Worm (Caenorhabditis elegans) whole organism, early embryonic: ENCODE results near the gene sut-1.

Experiments
- B0310.2 ChIP-seq: sonication (generic microtip); optimal IDR thresholded peaks from 2 replicates; lab custom pipeline; 2016; ENCODE audit warnings: mild to moderate bottlenecking, missing genetic modification characterization, missing compliant biosample characterization
- F13C5.2 ChIP-seq: sonication (generic microtip); optimal IDR thresholded peaks from 2 replicates; lab custom pipeline; 2017; ENCODE audit warnings: mild to moderate bottlenecking, missing genetic modification characterization, inconsistent platforms, missing compliant biosample characterization
- aly-1 ChIP-seq: sonication (generic microtip); optimal IDR thresholded peaks from 2 replicates; lab custom pipeline; 2016; ENCODE audit warnings: missing genetic modification characterization, missing compliant biosample characterization
- ama-1 ChIP-seq: fragments of 150-350 bp; optimal IDR thresholded peaks from 2 replicates; lab custom pipeline; 2014
- ceh-13 ChIP-seq: fragments of 200-800 bp; sonication (Bioruptor generic); optimal IDR thresholded peaks from 2 replicates; lab custom pipeline; 2018; ENCODE audit warnings: mild to moderate bottlenecking, missing genetic modification characterization, missing compliant biosample characterization
- ceh-36 ChIP-seq: sonication (generic microtip); optimal IDR thresholded peaks from 2 replicates; lab custom pipeline; 2016; ENCODE audit warnings: missing genetic modification characterization, inconsistent platforms, missing compliant biosample characterization
- ets-7 ChIP-seq: sonication (generic microtip); optimal IDR thresholded peaks from 2 replicates; lab custom pipeline; 2016; ENCODE audit warnings: missing genotype, missing genetic modification characterization, missing compliant biosample characterization
- flt-1 ChIP-seq: fragments of 200-800 bp; sonication (Bioruptor generic); IDR thresholded peaks from 2 replicates; pipeline ENCODE4 v1.3.6; 2022; ENCODE audit warnings: missing genetic modification characterization, missing compliant biosample characterization
- hmbx-1 ChIP-seq: sonication (generic microtip); optimal IDR thresholded peaks from 2 replicates; lab custom pipeline; 2016; ENCODE audit warnings: mild to moderate bottlenecking, missing genetic modification characterization, missing compliant biosample characterization
- hmg-4 ChIP-seq: fragments of 200-800 bp; sonication (Bioruptor generic); optimal IDR thresholded peaks from 2 replicates; lab custom pipeline; 2018; ENCODE audit warnings: mild to moderate bottlenecking, missing genetic modification characterization, missing compliant biosample characterization
- hnd-1 ChIP-seq: sonication (generic microtip); optimal IDR thresholded peaks from 2 replicates; lab custom pipeline; 2016; ENCODE audit warnings: missing genetic modification characterization, missing compliant biosample characterization
- pes-1 ChIP-seq: fragments of 200-800 bp; sonication (Bioruptor generic); IDR thresholded peaks from 2 replicates; pipeline ENCODE4 v1.3.6; 2022; ENCODE audit warnings: missing genetic modification reagents, missing genetic modification characterization, missing compliant biosample characterization
- scrt-1 ChIP-seq: fragments of 200-800 bp; sonication (Bioruptor generic); IDR thresholded peaks from 2 replicates; pipeline ENCODE4 v1.3.6; 2022; ENCODE audit warnings: missing genetic modification characterization, missing compliant biosample characterization
- sea-1 ChIP-seq: fragments of 200-800 bp; sonication (Bioruptor generic); conservative IDR thresholded peaks from 2 replicates; pipeline ENCODE4 v1.3.6; 2022; ENCODE audit warnings: missing genetic modification characterization, missing compliant biosample characterization
- tbx-11 ChIP-seq: fragments of 200-800 bp; sonication (Bioruptor generic); IDR thresholded peaks from 2 replicates; pipeline ENCODE4 v1.3.6; 2022; ENCODE audit warnings: missing genetic modification characterization, missing compliant biosample characterization
- tbx-37 ChIP-seq: fragments of 200-800 bp; sonication (Bioruptor generic); conservative IDR thresholded peaks from 2 replicates; pipeline ENCODE4 v1.3.6; 2022; ENCODE audit warnings: missing genetic modification reagents, missing genetic modification characterization, missing compliant biosample characterization
- tra-4 ChIP-seq: sonication (generic microtip); optimal IDR thresholded peaks from 2 replicates; lab custom pipeline; 2017; ENCODE audit warnings: missing genetic modification characterization, missing compliant biosample characterization

Gene sut-1

DNA sequence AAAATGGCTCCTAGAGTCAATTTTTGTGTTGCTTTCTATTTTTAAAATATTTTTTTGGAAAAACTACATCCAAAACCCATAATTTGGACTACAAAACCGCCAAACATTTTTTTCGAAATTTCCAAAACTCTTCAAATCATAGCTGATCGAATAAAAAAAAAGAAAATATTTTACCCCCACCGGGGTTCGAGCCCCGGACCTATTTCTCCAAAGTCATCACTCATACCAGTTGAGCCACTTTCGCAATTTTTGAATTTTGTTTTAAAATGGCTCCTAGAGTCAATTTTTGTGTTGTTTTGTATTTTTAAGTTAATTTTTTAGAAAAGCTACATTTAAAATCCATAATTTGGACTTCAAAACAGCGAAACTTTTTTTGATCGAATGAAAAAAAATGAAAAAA, 37.5 kb downstream of the sut-1 start:
- TF ChIP-seq ama-1 (lab: Kevin White, UChicago) (no peak), tra-4 (tag; lab: Kevin White, UChicago) (no peak), flt-1 (no peak), hnd-1 (tag; lab: Kevin White, UChicago) (no peak), ets-7 (tag; lab: Kevin White, UChicago) (no peak), tbx-11 (no peak), sea-1 (GFP tag; lab: Robert Waterston, UW) (no peak), scrt-1 (GFP tag; lab: Robert Waterston, UW) (no peak), aly-1 (tag; lab: Kevin White, UChicago) (no peak), tbx-37 (no peak), hmbx-1 (no peak), pes-1 (GFP tag; lab: Robert Waterston, UW) (no peak), F13C5.2 (tag; lab: Kevin White, UChicago) (no peak), hmg-4 (GFP tag; lab: Kevin White, UChicago) (no peak), ceh-36 (no peak), B0310.2 (tag; lab: Kevin White, UChicago) (no peak), ceh-13 (GFP tag; lab: Kevin White, UChicago) (no peak)

DNA sequence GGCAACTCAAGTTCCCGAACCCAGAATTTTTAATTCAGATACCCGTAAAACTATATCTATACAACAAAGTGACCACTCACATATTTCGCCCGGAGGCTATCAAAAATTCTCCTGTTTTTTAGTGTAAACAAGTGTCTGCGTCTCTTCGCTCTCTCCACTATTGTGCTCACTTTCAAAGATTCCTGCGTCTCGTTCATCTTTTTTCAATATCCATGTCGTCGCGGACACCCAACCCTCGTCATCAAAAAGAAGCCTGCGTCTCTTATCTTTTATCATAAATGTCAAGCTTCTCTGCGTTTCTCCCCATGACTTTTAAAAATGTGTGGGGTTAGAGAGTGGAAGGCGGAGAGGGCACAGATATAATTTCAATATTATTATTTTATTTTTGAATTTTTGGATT, 38.2 kb downstream of the sut-1 start:
- TF ChIP-seq tbx-37 = no peak
- no peak for TF ChIP-seq ets-7 (tag; lab: Kevin White, UChicago)
- no peak for TF ChIP-seq sea-1 (GFP tag; lab: Robert Waterston, UW)
- no peak for TF ChIP-seq ceh-36
- TF ChIP-seq ceh-13 (GFP tag; lab: Kevin White, UChicago) = no peak
- no peak for TF ChIP-seq hmbx-1
- TF ChIP-seq aly-1 (tag; lab: Kevin White, UChicago) = no peak
- no peak for TF ChIP-seq pes-1 (GFP tag; lab: Robert Waterston, UW)
- TF ChIP-seq F13C5.2 (tag; lab: Kevin White, UChicago) = no peak
- no peak for TF ChIP-seq tbx-11
- TF ChIP-seq B0310.2 (tag; lab: Kevin White, UChicago) = no peak
- TF ChIP-seq hmg-4 (GFP tag; lab: Kevin White, UChicago) = no peak

DNA sequence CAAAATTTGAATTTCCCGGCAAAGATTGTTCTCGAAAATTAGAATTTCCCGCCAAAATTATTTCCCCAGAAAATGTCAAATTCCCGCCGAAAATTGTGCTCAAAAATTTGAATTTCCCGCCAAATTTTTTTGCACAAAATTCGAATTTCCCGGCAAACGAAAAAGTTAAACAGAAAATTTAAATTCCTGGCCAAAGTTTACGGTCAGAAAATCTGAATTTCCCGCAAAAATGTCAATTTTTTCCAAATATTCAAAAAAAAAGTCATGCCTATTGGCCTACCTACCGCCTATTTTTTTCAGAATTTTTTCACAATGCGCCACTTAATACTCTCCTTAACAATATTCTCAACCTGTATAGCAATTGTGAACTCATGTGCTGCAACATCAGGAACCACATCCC, 40.2 kb downstream of the sut-1 start, which contains the start of gene K02E7.1:
K02E7.1 (plus strand) TSS at position 301 of the 400 bp plus-strand sequence.
- TF ChIP-seq flt-1 (no peak), ets-7 (tag; lab: Kevin White, UChicago) (no peak), hmg-4 (GFP tag; lab: Kevin White, UChicago) (no peak), F13C5.2 (tag; lab: Kevin White, UChicago) (no peak), tbx-11 (no peak), scrt-1 (GFP tag; lab: Robert Waterston, UW) (no peak), ama-1 (lab: Kevin White, UChicago) (no peak), ceh-13 (GFP tag; lab: Kevin White, UChicago) (no peak), hnd-1 (tag; lab: Kevin White, UChicago) (no peak), aly-1 (tag; lab: Kevin White, UChicago) (no peak), tra-4 (tag; lab: Kevin White, UChicago) (no peak), hmbx-1 (no peak), sea-1 (GFP tag; lab: Robert Waterston, UW) (no peak), B0310.2 (tag; lab: Kevin White, UChicago) (no peak), ceh-36 (no peak), tbx-37 (no peak), pes-1 (GFP tag; lab: Robert Waterston, UW) (no peak)

DNA sequence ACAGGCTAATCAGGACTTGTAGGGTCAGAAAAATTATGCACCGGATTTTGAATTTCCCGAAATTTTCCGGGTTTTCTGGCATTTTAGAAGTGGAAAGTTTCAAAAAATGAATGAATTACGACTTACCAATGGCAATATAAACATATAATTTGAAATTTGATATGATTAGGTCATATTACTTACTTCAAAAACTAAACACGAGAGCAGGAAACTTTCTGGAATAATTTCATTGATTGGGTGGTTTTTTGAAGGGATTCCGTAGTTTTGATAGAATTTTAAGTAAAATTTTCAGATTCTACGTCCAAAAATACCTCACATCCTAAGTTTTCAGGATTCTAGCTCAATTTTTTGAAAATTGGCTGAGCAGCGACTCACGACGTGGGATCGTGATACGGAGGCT, 47.6 kb downstream of the sut-1 start, which contains the start of gene K02E7.11:
K02E7.11 (minus strand) TSS at position 101 of the 400 bp plus-strand sequence.
- TF ChIP-seq ama-1 (lab: Kevin White, UChicago) (no peak), ets-7 (tag; lab: Kevin White, UChicago) (no peak), tbx-11 (no peak), ceh-13 (GFP tag; lab: Kevin White, UChicago) (no peak), pes-1 (GFP tag; lab: Robert Waterston, UW) (no peak), sea-1 (GFP tag; lab: Robert Waterston, UW) (no peak), ceh-36 (no peak), hmbx-1 (no peak), aly-1 (tag; lab: Kevin White, UChicago) (no peak), hmg-4 (GFP tag; lab: Kevin White, UChicago) (no peak)

DNA sequence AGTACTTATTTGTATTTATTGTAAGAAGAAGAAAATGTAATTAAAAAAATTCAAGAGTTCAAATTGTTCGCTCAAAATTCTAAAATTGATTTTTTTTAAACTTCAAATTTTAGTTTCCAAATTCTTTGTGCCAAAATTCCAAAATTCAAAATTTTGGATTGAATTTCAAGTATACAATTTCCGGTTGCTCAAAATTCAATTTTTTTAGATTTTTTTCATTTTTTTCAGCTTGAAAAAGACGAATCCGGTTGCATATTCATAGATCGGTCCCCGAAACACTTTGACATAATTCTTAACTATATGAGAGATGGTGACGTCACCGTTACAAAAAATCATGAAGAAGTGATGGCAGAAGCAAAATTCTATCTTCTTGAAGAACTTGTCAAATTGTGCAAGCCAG, 51.0 kb downstream of the sut-1 start, which contains the start of gene K02E7.4:
K02E7.4 (plus strand) TSS at position 301 of the 400 bp plus-strand sequence.
- TF ChIP-seq flt-1 (no peak), tra-4 (tag; lab: Kevin White, UChicago) (no peak), pes-1 (GFP tag; lab: Robert Waterston, UW) (no peak)

DNA sequence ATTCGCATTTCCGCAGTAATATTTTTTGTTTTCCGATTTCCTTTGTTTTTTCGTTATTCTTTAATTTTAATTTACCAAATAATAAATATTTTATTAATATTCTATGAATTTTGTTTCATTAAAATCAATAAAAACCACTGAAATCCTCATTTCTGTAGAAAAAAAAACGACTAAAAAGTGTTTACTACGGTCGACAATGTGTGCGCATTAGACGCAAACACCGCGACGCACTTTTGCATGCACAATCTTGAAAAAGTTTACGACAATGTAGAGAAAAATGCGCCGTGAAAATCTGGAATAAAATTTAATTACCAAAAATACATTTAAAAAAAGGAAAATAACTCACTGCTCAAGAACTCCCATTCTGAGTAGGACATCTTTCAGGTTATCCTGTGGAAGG, 51.6 kb downstream of the sut-1 start:
- TF ChIP-seq flt-1 (no peak), tra-4 (tag; lab: Kevin White, UChicago) (no peak), F13C5.2 (tag; lab: Kevin White, UChicago) (no peak), scrt-1 (GFP tag; lab: Robert Waterston, UW) (no peak), hmg-4 (GFP tag; lab: Kevin White, UChicago) (no peak), pes-1 (GFP tag; lab: Robert Waterston, UW) (no peak), tbx-37 (no peak), sea-1 (GFP tag; lab: Robert Waterston, UW) (no peak), hmbx-1 (no peak), tbx-11 (no peak), ama-1 (lab: Kevin White, UChicago) (no peak), aly-1 (tag; lab: Kevin White, UChicago) (no peak), ceh-36 (no peak), ceh-13 (GFP tag; lab: Kevin White, UChicago) (no peak)
